Fruit fly (Drosophila melanogaster): ENCODE data around the gene CG2924.

CG2924 gene

dm6 chrX:2318369-2318768 lies 47.8 kb upstream of the CG2924 start (continued):
- TF ChIP-seq CG4854 (GFP tag; optimal IDR thresholded peaks at IDR 0.05) (no peak), CG3163 (GFP tag; optimal IDR thresholded peaks at IDR 0.05) (no peak), CG18619 (GFP tag; optimal IDR thresholded peaks at IDR 0.05) (peak; percentile 10), Aef1 (GFP tag; IDR thresholded peaks at IDR 0.05) (0 out of 3 replicates have a peak, but pooled peaks have one; percentile 20), CG1602 (GFP tag; optimal IDR thresholded peaks at IDR 0.05) (peak; percentile 12), pzg (GFP tag; optimal IDR thresholded peaks at IDR 0.05) (no peak), ham (GFP tag; IDR thresholded peaks at IDR 0.05) (no peak), GATAe (GFP tag; conservative IDR thresholded peaks at IDR 0.05) (no peak), CG7357 (GFP tag; IDR thresholded peaks at IDR 0.05) (peak; percentile 63; the same call in 1 of the 3 replicates), CG34422 (GFP tag; IDR thresholded peaks at IDR 0.05) (peak; percentile 69; the same call in 2 of the 3 replicates), Jarid2 (GFP tag; optimal IDR thresholded peaks at IDR 0.05) (no peak), unpg (GFP tag; optimal IDR thresholded peaks at IDR 0.05) (peak; percentile 40), CG10431 (GFP tag; optimal IDR thresholded peaks at IDR 0.05) (no peak), Elba2 (GFP tag; optimal IDR thresholded peaks at IDR 0.05) (no peak), CG10366 (GFP tag; IDR thresholded peaks at IDR 0.05) (peak; percentile 57), jing (GFP tag; optimal IDR thresholded peaks at IDR 0.05) (peak; percentile 45), Ada2b (GFP tag; IDR thresholded peaks at IDR 0.05) (peak; percentile 50; the same call in 1 of the 2 replicates), Lpt (GFP tag; optimal IDR thresholded peaks at IDR 0.05) (no peak), Hr39 (optimal IDR thresholded peaks at IDR 0.05) (no peak), fd64A (GFP tag; optimal IDR thresholded peaks at IDR 0.05) (no peak), CG10654 (GFP tag; optimal IDR thresholded peaks at IDR 0.05) (no peak), CG2199 (GFP tag; IDR thresholded peaks at IDR 0.05) (peak; percentile 49; the same call in 1 of the 3 replicates), p53 (GFP tag; optimal IDR thresholded peaks at IDR 0.05) (peak; percentile 13), insv (GFP tag; optimal IDR thresholded peaks at IDR 0.05) (no peak), CG16815 (GFP tag; optimal IDR thresholded peaks at IDR 0.05) (peak; percentile 51), Scr (GFP tag; IDR thresholded peaks at IDR 0.05; ENCODE audit: partially characterized antibody) (no peak), wdn (GFP tag; IDR thresholded peaks at IDR 0.05) (no peak), ewg (GFP tag; optimal IDR thresholded peaks at IDR 0.05) (peak; percentile 37), CG17829 (tag; optimal IDR thresholded peaks at IDR 0.05) (peak; percentile 80), CG14667 (GFP tag; IDR thresholded peaks at IDR 0.05) (peak; percentile 73), CG8388 (GFP tag; optimal IDR thresholded peaks at IDR 0.05) (peak; percentile 45), CG15696 (tag; optimal IDR thresholded peaks at IDR 0.05) (no peak), CG12236 (GFP tag; optimal IDR thresholded peaks at IDR 0.05) (no peak), CG13123 (GFP tag; optimal IDR thresholded peaks at IDR 0.05) (no peak), Sry-δ (GFP tag; optimal IDR thresholded peaks at IDR 0.05) (no peak), CG31388 (GFP tag; optimal IDR thresholded peaks at IDR 0.05) (no peak), CG31365 (tag; optimal IDR thresholded peaks at IDR 0.05) (no peak), CG18262 (tag; optimal IDR thresholded peaks at IDR 0.05) (peak; percentile 77), mld (GFP tag; IDR thresholded peaks at IDR 0.05; ENCODE audit: partially characterized antibody) (no peak), bsh (GFP tag; optimal IDR thresholded peaks at IDR 0.05) (peak in 1 of 2 experiments; percentile 74), exex (tag; optimal IDR thresholded peaks at IDR 0.05) (no peak), Atf6 (GFP tag; IDR thresholded peaks at IDR 0.05) (no peak), tna (GFP tag; IDR thresholded peaks at IDR 0.05; ENCODE audit: partially characterized antibody) (no peak), CG11093 (GFP tag; IDR thresholded peaks at IDR 0.05) (peak; percentile 62; the same call in 1 of the 3 replicates), lab (GFP tag; optimal IDR thresholded peaks at IDR 0.05) (peak; percentile 36), CG11560 (tag; IDR thresholded peaks at IDR 0.05) (peak; percentile 67), Sox102F (GFP tag; optimal IDR thresholded peaks at IDR 0.05) (peak; percentile 58), CG11247 (GFP tag; IDR thresholded peaks at IDR 0.05) (peak; percentile 43; the same call in 1 of the 2 replicates), tx (GFP tag; optimal IDR thresholded peaks at IDR 0.05) (no peak), CG9727 (GFP tag; optimal IDR thresholded peaks at IDR 0.05) (peak; percentile 62), CG8924 (tag; optimal IDR thresholded peaks at IDR 0.05) (peak; percentile 42)

All from whole organism, embryonic.